Fruit fly (Drosophila melanogaster): ENCODE data around the gene opm.

opm gene

dm6 chrX:15085777-15086510, 19.7 kb upstream of the opm start, which contains the start of the genes CG15027 and Dbct:
Gene CG15027 (minus strand): TSS chrX:15085827.
Gene Dbct (plus strand): TSS chrX:15086125.
- TF ChIP-seq CG15710 (tag; optimal IDR thresholded peaks at IDR 0.05) = peak; percentile 67
- TF ChIP-seq CG32121 (GFP tag; IDR thresholded peaks at IDR 0.05) = peak; percentile 49
- peak; percentile 62; the same call in 2 of the 3 replicates for TF ChIP-seq CG4496 (GFP tag; IDR thresholded peaks at IDR 0.05)
- TF ChIP-seq Snoo (tag; optimal IDR thresholded peaks at IDR 0.05) = peak; percentile 41
- TF ChIP-seq CG10348 (GFP tag; IDR thresholded peaks at IDR 0.05) = no peak
- peak; percentile 40 for TF ChIP-seq CG34367 (tag; optimal IDR thresholded peaks at IDR 0.05)
- TF ChIP-seq CG17806 (tag; optimal IDR thresholded peaks at IDR 0.05) = peak; percentile 55
- peak; percentile 68 for TF ChIP-seq CG8159 (tag; optimal IDR thresholded peaks at IDR 0.05)
- TF ChIP-seq Pif1A (GFP tag; optimal IDR thresholded peaks at IDR 0.05) = peak; percentile 37
- TF ChIP-seq gl (tag; optimal IDR thresholded peaks at IDR 0.05) = no peak
- no peak for TF ChIP-seq CG12605 (GFP tag; IDR thresholded peaks at IDR 0.05)
- no peak for TF ChIP-seq EcR (GFP tag; optimal IDR thresholded peaks at IDR 0.05)
- peak; percentile 32; the same call in 1 of the 2 replicates for TF ChIP-seq rn (GFP tag; IDR thresholded peaks at IDR 0.05)
- TF ChIP-seq CG8301 (tag; optimal IDR thresholded peaks at IDR 0.05) = peak; percentile 3
- TF ChIP-seq CG13204 (GFP tag; optimal IDR thresholded peaks at IDR 0.05) = no peak
- TF ChIP-seq Pif1B (GFP tag; optimal IDR thresholded peaks at IDR 0.05) = peak; percentile 31
- TF ChIP-seq fd96Ca (GFP tag; IDR thresholded peaks at IDR 0.05) = no peak
- TF ChIP-seq CG9948 (tag; optimal IDR thresholded peaks at IDR 0.05) = peak; percentile 55
- peak; percentile 52 for TF ChIP-seq CG14655 (GFP tag; optimal IDR thresholded peaks at IDR 0.05)
- TF ChIP-seq D1 (tag; optimal IDR thresholded peaks at IDR 0.05) = no peak
- peak; percentile 60 for TF ChIP-seq Ets98B (GFP tag; IDR thresholded peaks at IDR 0.05)

dm6 chrX:15084580-15085138, 18.4 kb upstream of the opm start, which contains the start of gene Cox17:
Gene Cox17 (minus strand): TSS chrX:15084699.
- peak; percentile 22 for TF ChIP-seq D1 (tag; optimal IDR thresholded peaks at IDR 0.05)
- peak; percentile 21; the same call in 1 of the 3 replicates for TF ChIP-seq CG4496 (GFP tag; IDR thresholded peaks at IDR 0.05)
- peak; percentile 82 for TF ChIP-seq CG14655 (GFP tag; optimal IDR thresholded peaks at IDR 0.05)
- TF ChIP-seq CG15710 (tag; optimal IDR thresholded peaks at IDR 0.05) = peak; percentile 78
- TF ChIP-seq CG12605 (GFP tag; IDR thresholded peaks at IDR 0.05) = no peak
- TF ChIP-seq CG10348 (GFP tag; IDR thresholded peaks at IDR 0.05) = peak; percentile 62
- TF ChIP-seq CG8159 (tag; optimal IDR thresholded peaks at IDR 0.05) = peak; percentile 80
- peak; percentile 63; the same call in 2 of the 3 replicates for TF ChIP-seq fd96Ca (GFP tag; IDR thresholded peaks at IDR 0.05)
- peak; percentile 61 for TF ChIP-seq Snoo (tag; optimal IDR thresholded peaks at IDR 0.05)
- peak; percentile 66 for TF ChIP-seq CG8301 (tag; optimal IDR thresholded peaks at IDR 0.05)
- TF ChIP-seq CG13204 (GFP tag; optimal IDR thresholded peaks at IDR 0.05) = peak; percentile 13
- TF ChIP-seq CG32121 (GFP tag; IDR thresholded peaks at IDR 0.05) = peak; percentile 31; the same call in 1 of the 2 replicates
- peak; percentile 57 for TF ChIP-seq CG17806 (tag; optimal IDR thresholded peaks at IDR 0.05)
- TF ChIP-seq CG34367 (tag; optimal IDR thresholded peaks at IDR 0.05) = peak; percentile 58
- TF ChIP-seq Ets98B (GFP tag; IDR thresholded peaks at IDR 0.05) = peak; percentile 38
- TF ChIP-seq Pif1B (GFP tag; optimal IDR thresholded peaks at IDR 0.05) = peak; percentile 58
- no peak for TF ChIP-seq EcR (GFP tag; optimal IDR thresholded peaks at IDR 0.05)
- TF ChIP-seq Pif1A (GFP tag; optimal IDR thresholded peaks at IDR 0.05) = peak; percentile 74
- TF ChIP-seq CG9948 (tag; optimal IDR thresholded peaks at IDR 0.05) = peak; percentile 72
- peak; percentile 15 for TF ChIP-seq gl (tag; optimal IDR thresholded peaks at IDR 0.05)
- no peak for TF ChIP-seq rn (GFP tag; IDR thresholded peaks at IDR 0.05)

- no peak for TF ChIP-seq Snoo (tag; optimal IDR thresholded peaks at IDR 0.05)
- no peak for TF ChIP-seq EcR (GFP tag; optimal IDR thresholded peaks at IDR 0.05)
- TF ChIP-seq CG4496 (GFP tag; IDR thresholded peaks at IDR 0.05) = 0 out of 3 replicates have a peak, but pooled peaks have one; percentile 39
Observed at dm6 chrX:15082681-15083080, 16.4 kb upstream of the opm start, which contains the start of gene CG33178. Gene CG33178 (plus strand): TSS chrX:15082827.

dm6 chrX:15080780-15081402, 14.7 kb upstream of the opm start, which contains the start of gene CG33177:
Gene CG33177 (plus strand): TSS chrX:15081367.
- TF ChIP-seq CG12605 (GFP tag; IDR thresholded peaks at IDR 0.05) (no peak), rn (GFP tag; IDR thresholded peaks at IDR 0.05) (no peak), Snoo (tag; optimal IDR thresholded peaks at IDR 0.05) (no peak), CG34367 (tag; optimal IDR thresholded peaks at IDR 0.05) (no peak), CG14655 (GFP tag; optimal IDR thresholded peaks at IDR 0.05) (no peak), CG13204 (GFP tag; optimal IDR thresholded peaks at IDR 0.05) (no peak), CG8159 (tag; optimal IDR thresholded peaks at IDR 0.05) (no peak), EcR (GFP tag; optimal IDR thresholded peaks at IDR 0.05) (no peak)

- TF ChIP-seq CG14655 (GFP tag; optimal IDR thresholded peaks at IDR 0.05) = no peak
- no peak for TF ChIP-seq CG9948 (tag; optimal IDR thresholded peaks at IDR 0.05)
- TF ChIP-seq CG8159 (tag; optimal IDR thresholded peaks at IDR 0.05) = no peak
- TF ChIP-seq EcR (GFP tag; optimal IDR thresholded peaks at IDR 0.05) = no peak
- no peak for TF ChIP-seq CG32121 (GFP tag; IDR thresholded peaks at IDR 0.05)
- no peak for TF ChIP-seq rn (GFP tag; IDR thresholded peaks at IDR 0.05)
- TF ChIP-seq CG12605 (GFP tag; IDR thresholded peaks at IDR 0.05) = peak; percentile 62
- TF ChIP-seq Pif1B (GFP tag; optimal IDR thresholded peaks at IDR 0.05) = peak; percentile 25
- no peak for TF ChIP-seq Ets98B (GFP tag; IDR thresholded peaks at IDR 0.05)
- TF ChIP-seq gl (tag; optimal IDR thresholded peaks at IDR 0.05) = peak; percentile 66
- TF ChIP-seq CG15710 (tag; optimal IDR thresholded peaks at IDR 0.05) = peak; percentile 24
- TF ChIP-seq D1 (tag; optimal IDR thresholded peaks at IDR 0.05) = no peak
- TF ChIP-seq Pif1A (GFP tag; optimal IDR thresholded peaks at IDR 0.05) = peak; percentile 13
- TF ChIP-seq fd96Ca (GFP tag; IDR thresholded peaks at IDR 0.05) = no peak
- no peak for TF ChIP-seq CG10348 (GFP tag; IDR thresholded peaks at IDR 0.05)
- TF ChIP-seq CG4496 (GFP tag; IDR thresholded peaks at IDR 0.05) = peak; percentile 50; the same call in 2 of the 3 replicates
- no peak for TF ChIP-seq Snoo (tag; optimal IDR thresholded peaks at IDR 0.05)
- no peak for TF ChIP-seq CG17806 (tag; optimal IDR thresholded peaks at IDR 0.05)
- peak; percentile 14 for TF ChIP-seq CG8301 (tag; optimal IDR thresholded peaks at IDR 0.05)
- TF ChIP-seq CG34367 (tag; optimal IDR thresholded peaks at IDR 0.05) = peak; percentile 26
- peak; percentile 67 for TF ChIP-seq CG13204 (GFP tag; optimal IDR thresholded peaks at IDR 0.05)
Observed at dm6 chrX:15079945-15080344, 13.7 kb upstream of the opm start.

Data from whole organism, pupa.